Fruit fly (Drosophila melanogaster) whole organism, embryonic: ENCODE measurements around the gene spdo.

Source experiments
- Ada2b ChIP-seq: fragments of 200-800 bp; sonication (Bioruptor generic); IDR thresholded peaks from 2 replicates; pipeline ENCODE4 v1.3.6; 2022; ENCODE audit warnings: missing biosample characterization, missing genetic modification characterization
- CG10274 ChIP-seq: fragments of 200-800 bp; sonication (Bioruptor generic); optimal IDR thresholded peaks from 3 replicates; lab custom pipeline; 2017; ENCODE audit warnings: missing biosample characterization, mild to moderate bottlenecking, missing genetic modification characterization
- CG10462 ChIP-seq: fragments of 200-800 bp; sonication (Bioruptor generic); optimal IDR thresholded peaks from 2 replicates; lab custom pipeline; 2016; ENCODE audit warnings: missing biosample characterization, missing genetic modification characterization
- CG10543 ChIP-seq: fragments of 200-800 bp; sonication (Bioruptor generic); optimal IDR thresholded peaks from 3 replicates; lab custom pipeline; 2017; ENCODE audit warnings: missing biosample characterization, mild to moderate bottlenecking, missing genetic modification characterization, moderate library complexity
- CG11456 ChIP-seq: fragments of 200-800 bp; sonication (Bioruptor generic); IDR thresholded peaks from 3 replicates; pipeline ENCODE4 v1.3.6; 2022; ENCODE audit warnings: missing biosample characterization, missing genetic modification characterization
- CG11560 ChIP-seq: fragments of 200-800 bp; sonication (Bioruptor generic); IDR thresholded peaks from 3 replicates; pipeline ENCODE4 v1.3.6; 2022; ENCODE audit warnings: missing biosample characterization, missing genetic modification characterization
- CG12299 ChIP-seq: fragments of 200-800 bp; sonication (Bioruptor generic); optimal IDR thresholded peaks from 2 replicates; lab custom pipeline; 2018; ENCODE audit warnings: missing biosample characterization, mild to moderate bottlenecking, missing genetic modification characterization
- CG14667 ChIP-seq: fragments of 200-800 bp; sonication (Bioruptor generic); IDR thresholded peaks from 2 replicates; pipeline ENCODE4 v1.3.6; 2022; ENCODE audit warnings: missing biosample characterization, missing genetic modification characterization
- CG15011 ChIP-seq: fragments of 200-800 bp; sonication (Bioruptor generic); optimal IDR thresholded peaks from 3 replicates; lab custom pipeline; 2018; ENCODE audit warnings: missing biosample characterization, mild to moderate bottlenecking, missing genetic modification characterization
- CG15601 ChIP-seq: fragments of 200-800 bp; sonication (Bioruptor generic); optimal IDR thresholded peaks from 3 replicates; lab custom pipeline; 2019; ENCODE audit warnings: missing biosample characterization, mild to moderate bottlenecking, missing genetic modification characterization, moderate library complexity
- CG16815 ChIP-seq: fragments of 200-800 bp; sonication (Bioruptor generic); optimal IDR thresholded peaks from 3 replicates; lab custom pipeline; 2017; ENCODE audit warnings: missing biosample characterization, mild to moderate bottlenecking, missing genetic modification characterization
- CG17361 ChIP-seq: fragments of 200-800 bp; sonication (Bioruptor generic); IDR thresholded peaks from 3 replicates; pipeline ENCODE4 v1.3.6; 2022; ENCODE audit warnings: missing biosample characterization, missing genetic modification characterization
- CG18599 ChIP-seq: fragments of 200-800 bp; sonication (Bioruptor generic); optimal IDR thresholded peaks from 3 replicates; lab custom pipeline; 2017; ENCODE audit warnings: missing biosample characterization, missing genetic modification characterization, mild to moderate bottlenecking, moderate library complexity, missing genetic modification reagents
- CG18764 ChIP-seq: fragments of 200-800 bp; sonication (Bioruptor generic); optimal IDR thresholded peaks from 3 replicates; lab custom pipeline; 2016; ENCODE audit warnings: missing biosample characterization, missing genetic modification characterization
- CG32532 ChIP-seq: fragments of 200-800 bp; sonication (Bioruptor generic); IDR thresholded peaks from 2 replicates; pipeline ENCODE4 v1.3.6; 2022; ENCODE audit warnings: missing biosample characterization, missing genetic modification characterization
- CG34422 ChIP-seq: fragments of 200-800 bp; sonication (Bioruptor generic); IDR thresholded peaks from 3 replicates; pipeline ENCODE4 v1.3.6; 2022; ENCODE audit warnings: missing biosample characterization, missing genetic modification characterization
- CG4328 ChIP-seq: fragments of 200-800 bp; sonication (Bioruptor generic); optimal IDR thresholded peaks from 3 replicates; lab custom pipeline; 2017; ENCODE audit warnings: missing biosample characterization, missing genetic modification reagents, missing genetic modification characterization
- CG4820 ChIP-seq: fragments of 200-800 bp; sonication (Bioruptor generic); optimal IDR thresholded peaks from 3 replicates; lab custom pipeline; 2016; ENCODE audit warnings: missing biosample characterization, missing genetic modification characterization
- CG6175 ChIP-seq: fragments of 200-800 bp; sonication (Bioruptor generic); IDR thresholded peaks from 3 replicates; pipeline ENCODE4 v1.3.6; 2022; ENCODE audit warnings: missing biosample characterization, missing genetic modification characterization
- CG6272 ChIP-seq: fragments of 200-800 bp; sonication (Bioruptor generic); IDR thresholded peaks from 2 replicates; pipeline ENCODE4 v1.3.6; 2022; ENCODE audit warnings: missing biosample characterization, missing genetic modification characterization
- CG7556 ChIP-seq: fragments of 200-800 bp; sonication (Bioruptor generic); optimal IDR thresholded peaks from 2 replicates; lab custom pipeline; 2017; ENCODE audit warnings: missing biosample characterization, mild to moderate bottlenecking, missing genetic modification characterization
- CG8944 ChIP-seq: fragments of 200-800 bp; sonication (Bioruptor generic); optimal IDR thresholded peaks from 3 replicates; lab custom pipeline; 2016; ENCODE audit warnings: missing biosample characterization, missing genetic modification characterization
- Camta ChIP-seq: fragments of 200-800 bp; sonication (Bioruptor generic); optimal IDR thresholded peaks from 2 replicates; lab custom pipeline; 2016; ENCODE audit warnings: missing biosample characterization, missing genetic modification characterization
- Dip3 ChIP-seq: fragments of 200-800 bp; sonication (Bioruptor generic); optimal IDR thresholded peaks from 3 replicates; lab custom pipeline; 2016; ENCODE audit warnings: missing biosample characterization, missing genetic modification characterization
- H2.0 ChIP-seq: fragments of 200-800 bp; sonication (Bioruptor generic); IDR thresholded peaks from 2 replicates; pipeline ENCODE4 v1.3.6; 2022; ENCODE audit warnings: missing biosample characterization, missing genetic modification characterization
- HLH54F ChIP-seq: fragments of 200-800 bp; sonication (Bioruptor generic); optimal IDR thresholded peaks from 3 replicates; lab custom pipeline; 2016; ENCODE audit warnings: missing biosample characterization, missing genetic modification characterization
- HmgD ChIP-seq: fragments of 200-800 bp; sonication (Bioruptor generic); optimal IDR thresholded peaks from 3 replicates; lab custom pipeline; 2016; ENCODE audit warnings: missing biosample characterization, missing genetic modification characterization
- Meics ChIP-seq: fragments of 200-800 bp; sonication (Bioruptor generic); optimal IDR thresholded peaks from 2 replicates; lab custom pipeline; 2017; ENCODE audit warnings: missing biosample characterization, mild to moderate bottlenecking, missing genetic modification characterization
- NFAT ChIP-seq: fragments of 200-800 bp; sonication (Bioruptor generic); IDR thresholded peaks from 2 replicates; pipeline ENCODE4 v1.3.6; 2022; ENCODE audit warnings: missing biosample characterization, missing genetic modification characterization
- Opbp ChIP-seq: fragments of 200-800 bp; sonication (Bioruptor generic); IDR thresholded peaks from 3 replicates; pipeline ENCODE4 v1.3.6; 2022; ENCODE audit warnings: missing biosample characterization, missing genetic modification characterization; ENCODE audit not compliant: partially characterized antibody
- Sox100B ChIP-seq: fragments of 200-800 bp; sonication (Bioruptor generic); optimal IDR thresholded peaks from 3 replicates; lab custom pipeline; 2018; ENCODE audit warnings: missing biosample characterization, mild to moderate bottlenecking, missing genetic modification characterization
- al ChIP-seq: fragments of 200-800 bp; sonication (Bioruptor generic); IDR thresholded peaks from 2 replicates; pipeline ENCODE4 v1.3.6; 2022; ENCODE audit warnings: missing biosample characterization, missing genetic modification characterization
- amos ChIP-seq: fragments of 200-800 bp; sonication (Bioruptor generic); IDR thresholded peaks from 2 replicates; pipeline ENCODE4 v1.3.6; 2022; ENCODE audit warnings: missing biosample characterization, missing genetic modification characterization; ENCODE audit not compliant: partially characterized antibody
- bbx ChIP-seq: fragments of 200-800 bp; sonication (Bioruptor generic); IDR thresholded peaks from 2 replicates; pipeline ENCODE4 v1.3.6; 2022; ENCODE audit warnings: missing biosample characterization, missing genetic modification characterization; ENCODE audit not compliant: partially characterized antibody
- bcd ChIP-seq: fragments of 200-800 bp; sonication (Bioruptor generic); optimal IDR thresholded peaks from 2 replicates; lab custom pipeline; 2017; ENCODE audit warnings: missing biosample characterization, mild to moderate bottlenecking, missing genetic modification characterization
- ems ChIP-seq: fragments of 200-800 bp; sonication (Bioruptor generic); optimal IDR thresholded peaks from 3 replicates; lab custom pipeline; 2016; ENCODE audit warnings: missing biosample characterization, missing genetic modification characterization
- fd64A ChIP-seq: fragments of 200-800 bp; sonication (Bioruptor generic); optimal IDR thresholded peaks from 3 replicates; lab custom pipeline; 2018; ENCODE audit warnings: missing biosample characterization, mild to moderate bottlenecking, missing genetic modification characterization
- fru ChIP-seq: fragments of >200 bp; optimal IDR thresholded peaks from 2 replicates; lab custom pipeline; 2017
- gce ChIP-seq: fragments of 200-800 bp; sonication (Bioruptor generic); IDR thresholded peaks from 3 replicates; pipeline ENCODE4 v1.3.6; 2022; ENCODE audit warnings: missing biosample characterization, missing genetic modification characterization
- gem ChIP-seq: fragments of 200-800 bp; sonication (Bioruptor generic); optimal IDR thresholded peaks from 2 replicates; lab custom pipeline; 2019; ENCODE audit warnings: missing biosample characterization, mild to moderate bottlenecking, missing genetic modification characterization, moderate library complexity
- gsb ChIP-seq: fragments of 200-800 bp; sonication (Bioruptor generic); IDR thresholded peaks from 2 replicates; pipeline ENCODE4 v1.3.6; 2022; ENCODE audit warnings: missing biosample characterization, missing genetic modification characterization
- lab ChIP-seq: fragments of 200-800 bp; sonication (Bioruptor generic); optimal IDR thresholded peaks from 3 replicates; lab custom pipeline; 2017; ENCODE audit warnings: missing biosample characterization, missing genetic modification characterization, mild to moderate bottlenecking, moderate library complexity, missing genetic modification reagents
- pho ChIP-seq: fragments of 200-800 bp; sonication (Bioruptor generic); optimal IDR thresholded peaks from 2 replicates; lab custom pipeline; 2016; ENCODE audit warnings: missing biosample characterization, missing genetic modification characterization
- pita ChIP-seq: fragments of 200-800 bp; sonication (Bioruptor generic); optimal IDR thresholded peaks from 2 replicates; lab custom pipeline; 2017; ENCODE audit warnings: missing biosample characterization, mild to moderate bottlenecking, missing genetic modification characterization
- pnt ChIP-seq: fragments of 200-800 bp; sonication (Bioruptor generic); optimal IDR thresholded peaks from 3 replicates; lab custom pipeline; 2016; ENCODE audit warnings: missing biosample characterization, missing genetic modification characterization
- pum ChIP-seq: fragments of 200-800 bp; sonication (Bioruptor generic); optimal IDR thresholded peaks from 2 replicates; lab custom pipeline; 2016; ENCODE audit warnings: missing biosample characterization, missing genetic modification characterization
- pzg ChIP-seq: fragments of 200-800 bp; sonication (Bioruptor generic); optimal IDR thresholded peaks from 3 replicates; lab custom pipeline; 2018; ENCODE audit warnings: missing biosample characterization, mild to moderate bottlenecking, missing genetic modification characterization, moderate library complexity
- repo ChIP-seq: fragments of 200-800 bp; sonication (Bioruptor generic); optimal IDR thresholded peaks from 2 replicates; lab custom pipeline; 2016; ENCODE audit warnings: missing biosample characterization, missing genetic modification characterization
- schlank ChIP-seq: fragments of 200-800 bp; sonication (Bioruptor generic); optimal IDR thresholded peaks from 2 replicates; lab custom pipeline; 2018; ENCODE audit warnings: missing biosample characterization, mild to moderate bottlenecking, missing genetic modification characterization
- scrt ChIP-seq: fragments of 200-800 bp; sonication (Bioruptor generic); optimal IDR thresholded peaks from 2 replicates; lab custom pipeline; 2018; ENCODE audit warnings: missing biosample characterization, mild to moderate bottlenecking, missing genetic modification characterization, moderate library complexity
- sens ChIP-seq: fragments of 200-800 bp; sonication (Bioruptor generic); peaks from one replicate; lab custom pipeline; 2016; ENCODE audit warnings: missing biosample characterization, missing genetic modification characterization
- sug ChIP-seq: fragments of 200-800 bp; optimal IDR thresholded peaks from 2 replicates; lab custom pipeline; 2019; ENCODE audit warnings: missing biosample characterization, mild to moderate bottlenecking, missing genetic modification characterization, moderate library complexity
- zen2 ChIP-seq: fragments of 200-800 bp; sonication (Bioruptor generic); IDR thresholded peaks from 3 replicates; pipeline ENCODE4 v1.3.6; 2022; ENCODE audit warnings: missing biosample characterization, missing genetic modification characterization; ENCODE audit not compliant: partially characterized antibody

The spdo gene

dm6 chr3R:30489797-30490196 lies 13.3 kb downstream of the spdo start, which contains the start of gene PH4alphaSG2 (continued):
- TF ChIP-seq Camta: no peak
- peak; percentile 44 for TF ChIP-seq CG15601
- TF ChIP-seq CG10274 (GFP tag; lab: Kevin White, UChicago): no peak
- TF ChIP-seq CG8944 (GFP tag; lab: Kevin White, UChicago): no peak
- TF ChIP-seq pita: no peak
- peak; percentile 5 for TF ChIP-seq fd64A (GFP tag; lab: Kevin White, UChicago)
- TF ChIP-seq CG17361 (GFP tag; lab: Robert Waterston, UW): no peak
- TF ChIP-seq bbx: no peak
- no peak for TF ChIP-seq CG6272 (GFP tag; lab: Robert Waterston, UW)
- TF ChIP-seq bcd: peak; percentile 13
- TF ChIP-seq Sox100B (GFP tag; lab: Kevin White, UChicago): no peak
- TF ChIP-seq CG4820: no peak
- TF ChIP-seq gem (tag; lab: Kevin White, UChicago): no peak
- no peak for TF ChIP-seq CG6175 (GFP tag; lab: Robert Waterston, UW)
- peak; percentile 35 for TF ChIP-seq pho
- TF ChIP-seq Ada2b (GFP tag; lab: Robert Waterston, UW): no peak
- no peak for TF ChIP-seq Meics (GFP tag; lab: Kevin White, UChicago)
- TF ChIP-seq CG34422 (GFP tag; lab: Robert Waterston, UW): no peak
- TF ChIP-seq ems (GFP tag; lab: Kevin White, UChicago): no peak
- no peak for TF ChIP-seq HmgD (GFP tag; lab: Kevin White, UChicago)
- no peak for TF ChIP-seq CG10462
- no peak for TF ChIP-seq NFAT (GFP tag; lab: Robert Waterston, UW)
- TF ChIP-seq HLH54F (GFP tag; lab: Kevin White, UChicago): no peak
- TF ChIP-seq Opbp (GFP tag; lab: Robert Waterston, UW): no peak
- TF ChIP-seq pzg (GFP tag; lab: Kevin White, UChicago): no peak
- no peak for TF ChIP-seq CG18764 (GFP tag; lab: Kevin White, UChicago)
- no peak for TF ChIP-seq scrt
- no peak for TF ChIP-seq fru
- TF ChIP-seq sens (GFP tag; lab: Kevin White, UChicago): peak; percentile 67
- TF ChIP-seq gsb: no peak
- no peak for TF ChIP-seq CG7556
- TF ChIP-seq zen2 (GFP tag; lab: Robert Waterston, UW): no peak
- no peak for TF ChIP-seq CG16815 (GFP tag; lab: Kevin White, UChicago)
- no peak for TF ChIP-seq CG4328 (GFP tag; lab: Kevin White, UChicago)
- no peak for TF ChIP-seq Dip3 (GFP tag; lab: Kevin White, UChicago)
- TF ChIP-seq gce (GFP tag; lab: Robert Waterston, UW): no peak
- TF ChIP-seq CG11456 (GFP tag; lab: Robert Waterston, UW): no peak
- TF ChIP-seq CG15011: no peak
- no peak for TF ChIP-seq CG12299 (tag; lab: Kevin White, UChicago)
- TF ChIP-seq CG10543 (GFP tag; lab: Kevin White, UChicago): no peak
- no peak for TF ChIP-seq CG32532 (GFP tag; lab: Robert Waterston, UW)
- TF ChIP-seq CG18599 (GFP tag; lab: Kevin White, UChicago): peak; percentile 71
- TF ChIP-seq al (GFP tag; lab: Robert Waterston, UW): no peak
- TF ChIP-seq schlank (tag; lab: Kevin White, UChicago): no peak
- TF ChIP-seq pnt (GFP tag; lab: Kevin White, UChicago): no peak
- TF ChIP-seq amos (GFP tag; lab: Robert Waterston, UW): no peak
- TF ChIP-seq lab (GFP tag; lab: Kevin White, UChicago): peak; percentile 71
- TF ChIP-seq CG14667 (GFP tag; lab: Robert Waterston, UW): no peak
- no peak for TF ChIP-seq H2.0 (GFP tag; lab: Robert Waterston, UW)
- TF ChIP-seq sug (tag; lab: Kevin White, UChicago): no peak
- TF ChIP-seq repo (GFP tag; lab: Kevin White, UChicago): no peak
- no peak for TF ChIP-seq CG11560 (tag; lab: Robert Waterston, UW)
- TF ChIP-seq pum: no peak
